Worm (Caenorhabditis elegans) whole organism, young adult: ENCODE measurements around the gene sri-54.

ENCODE experiments used
- ama-1 ChIP-seq, 3 experiments: fragments of 150-350 bp in 1 of 3; sonication (generic microtip) in 2 of 3; optimal IDR thresholded peaks; 2 replicates each; lab custom pipeline; 2014 to 2018; ENCODE audit warnings: missing biosample characterization in 2 of 3, missing genetic modification characterization in 2 of 3, missing genetic modification reagents in 2 of 3
- cebp-1 ChIP-seq, 2 experiments: fragments of 200-800 bp in 1 of 2; sonication (Bioruptor generic) in 1 of 2; sonication (generic microtip) in 1 of 2; IDR thresholded peaks in 1 of 2; optimal IDR thresholded peaks in 1 of 2; 2 replicates each; pipeline versions ENCODE4 v1.3.6 to Lab custom; 2017 to 2022; ENCODE audit warnings: missing compliant biosample characterization in 2 of 2, missing genetic modification characterization in 2 of 2, mild to moderate bottlenecking in 1 of 2, missing genetic modification reagents in 1 of 2, moderate library complexity in 1 of 2
- dpl-1 ChIP-seq: fragments of 150-350 bp; optimal IDR thresholded peaks from 2 replicates; lab custom pipeline; 2014; ENCODE audit warnings: missing biosample characterization, missing genetic modification reagents, missing genetic modification characterization
- fkh-3 ChIP-seq: sonication (generic microtip); optimal IDR thresholded peaks from 2 replicates; lab custom pipeline; 2016; ENCODE audit warnings: mild to moderate bottlenecking, missing genetic modification characterization, missing compliant biosample characterization
- ztf-6 ChIP-seq: fragments of 200-800 bp; sonication (Bioruptor generic); IDR thresholded peaks from 2 replicates; pipeline ENCODE4 v1.3.6; 2022; ENCODE audit warnings: missing genetic modification reagents, missing genetic modification characterization, missing compliant biosample characterization

- TF ChIP-seq ama-1 (optimal IDR thresholded peaks at IDR 0.05; lab: Kevin White, UChicago) (no peak), ama-1 (GFP tag; optimal IDR thresholded peaks at IDR 0.05; lab: Kevin White, UChicago) (no peak), cebp-1 (GFP tag; IDR thresholded peaks at IDR 0.05; lab: Robert Waterston, UW) (no peak), cebp-1 (tag; optimal IDR thresholded peaks at IDR 0.05; lab: Kevin White, UChicago) (no peak), dpl-1 (GFP tag; lab: Kevin White, UChicago) (no peak), ztf-6 (GFP tag; lab: Robert Waterston, UW) (no peak), fkh-3 (tag; lab: Kevin White, UChicago) (no peak)
These were observed 14.5 kb downstream of the sri-54 start, which contains the start of gene srh-71 for ce11 chrII:3123206-3123605.
